ENCODE assay signal across 1 fruit fly cellular context in genomic region chrX:4116834-4117736, dm6.
TF ChIP-seq lines count a peak whose summit lies in the region.

tyf (plus strand) TSS chrX:4117020.
Tip60 (minus strand) TSS chrX:4117487.

TF ChIP-seq in whole organism, embryonic, 481 proteins besides CTCF, POLR2A, EP300 and RAD21 (continued from another document and continues in another):
- TF ChIP-seq sug (tag; optimal IDR thresholded peaks at IDR 0.05; lab: Kevin White, UChicago) (no peak), CG17802 (tag; optimal IDR thresholded peaks at IDR 0.05; lab: Kevin White, UChicago) (no peak), CG1233 (GFP tag; optimal IDR thresholded peaks at IDR 0.05; lab: Kevin White, UChicago) (no peak), CG9817 (tag; optimal IDR thresholded peaks at IDR 0.05; lab: Kevin White, UChicago) (peak; percentile 25), corto (GFP tag; optimal IDR thresholded peaks at IDR 0.05; lab: Kevin White, UChicago) (no peak), CG2199 (GFP tag; IDR thresholded peaks at IDR 0.05; lab: Robert Waterston, UW) (0 out of 3 replicates have a peak, but pooled peaks have one; percentile 21), tin (GFP tag; optimal IDR thresholded peaks at IDR 0.05; lab: Kevin White, UChicago) (peak; percentile 11), ac (GFP tag; optimal IDR thresholded peaks at IDR 0.05; lab: Kevin White, UChicago) (no peak), Sox102F (GFP tag; optimal IDR thresholded peaks at IDR 0.05; lab: Kevin White, UChicago) (no peak), tx (GFP tag; optimal IDR thresholded peaks at IDR 0.05; lab: Kevin White, UChicago) (peak; percentile 26), Dfd (GFP tag; optimal IDR thresholded peaks at IDR 0.05; lab: Kevin White, UChicago) (no peak), CG12219 (GFP tag; optimal IDR thresholded peaks at IDR 0.05; lab: Kevin White, UChicago) (no peak), Meics (GFP tag; optimal IDR thresholded peaks at IDR 0.05; lab: Kevin White, UChicago) (no peak), CG7963 (GFP tag; IDR thresholded peaks at IDR 0.05; lab: Robert Waterston, UW; ENCODE audit: partially characterized antibody) (0 out of 3 replicates have a peak, but pooled peaks have one; percentile 9), CG15011 (GFP tag; optimal IDR thresholded peaks at IDR 0.05; lab: Kevin White, UChicago) (no peak), Hmx (GFP tag; optimal IDR thresholded peaks at IDR 0.05; lab: Kevin White, UChicago) (no peak), klu (GFP tag; IDR thresholded peaks at IDR 0.05; lab: Robert Waterston, UW) (no peak), tup (GFP tag; optimal IDR thresholded peaks at IDR 0.05; lab: Kevin White, UChicago) (no peak), twi (tag; optimal IDR thresholded peaks at IDR 0.05; lab: Kevin White, UChicago) (peak; percentile 2), dati (GFP tag; IDR thresholded peaks at IDR 0.05; lab: Robert Waterston, UW) (no peak), CG4360 (GFP tag; IDR thresholded peaks at IDR 0.05; lab: Robert Waterston, UW) (peak; percentile 52; the same call in 1 of the 2 replicates), Poxn (GFP tag; IDR thresholded peaks at IDR 0.05; lab: Robert Waterston, UW) (no peak), CG3407 (GFP tag; optimal IDR thresholded peaks at IDR 0.05; lab: Kevin White, UChicago) (no peak), chn (GFP tag; optimal IDR thresholded peaks at IDR 0.05; lab: Kevin White, UChicago) (no peak), CG17361 (GFP tag; IDR thresholded peaks at IDR 0.05; lab: Robert Waterston, UW) (no peak), cwo (GFP tag; optimal IDR thresholded peaks at IDR 0.05; lab: Kevin White, UChicago) (peak; percentile 15), Fer3 (tag; optimal IDR thresholded peaks at IDR 0.05; lab: Kevin White, UChicago) (no peak), fu2 (GFP tag; optimal IDR thresholded peaks at IDR 0.05; lab: Kevin White, UChicago) (no peak), CG9437 (GFP tag; optimal IDR thresholded peaks at IDR 0.05; lab: Kevin White, UChicago) (no peak), CG4820 (GFP tag; optimal IDR thresholded peaks at IDR 0.05; lab: Kevin White, UChicago) (no peak), emc (GFP tag; optimal IDR thresholded peaks at IDR 0.05; lab: Kevin White, UChicago) (no peak), CG6689 (GFP tag; IDR thresholded peaks at IDR 0.05; lab: Robert Waterston, UW) (no peak), ERR (GFP tag; optimal IDR thresholded peaks at IDR 0.05; lab: Kevin White, UChicago) (no peak), H15 (GFP tag; IDR thresholded peaks at IDR 0.05; lab: Robert Waterston, UW) (no peak), mld (GFP tag; IDR thresholded peaks at IDR 0.05; lab: Robert Waterston, UW; ENCODE audit: partially characterized antibody) (0 out of 3 replicates have a peak, but pooled peaks have one; percentile 16), CG32772 (GFP tag; IDR thresholded peaks at IDR 0.05; lab: Robert Waterston, UW) (peak; percentile 51; the same call in 1 of the 2 replicates), CG11504 (tag; optimal IDR thresholded peaks at IDR 0.05; lab: Kevin White, UChicago) (no peak), Optix (GFP tag; IDR thresholded peaks at IDR 0.05; lab: Robert Waterston, UW) (no peak), Camta (GFP tag; optimal IDR thresholded peaks at IDR 0.05; lab: Kevin White, UChicago) (no peak), knrl (GFP tag; IDR thresholded peaks at IDR 0.05; lab: Robert Waterston, UW; ENCODE audit: partially characterized antibody) (peak; percentile 39), Nf-YA (GFP tag; IDR thresholded peaks at IDR 0.05; lab: Robert Waterston, UW) (no peak), Side (GFP tag; optimal IDR thresholded peaks at IDR 0.05; lab: Kevin White, UChicago) (no peak), CG16813 (GFP tag; IDR thresholded peaks at IDR 0.05; lab: Robert Waterston, UW; ENCODE audit: partially characterized antibody) (peak; percentile 61), CG8290 (GFP tag; optimal IDR thresholded peaks at IDR 0.05; lab: Kevin White, UChicago) (no peak), CG8290 (tag; optimal IDR thresholded peaks at IDR 0.05; lab: Kevin White, UChicago) (no peak), CG10565 (GFP tag; optimal IDR thresholded peaks at IDR 0.05; lab: Kevin White, UChicago) (no peak), Taf1 (GFP tag; IDR thresholded peaks at IDR 0.05; lab: Robert Waterston, UW) (no peak), CG7839 (tag; optimal IDR thresholded peaks at IDR 0.05; lab: Kevin White, UChicago) (no peak), peb (GFP tag; IDR thresholded peaks at IDR 0.05; lab: Robert Waterston, UW) (no peak), NFAT (GFP tag; IDR thresholded peaks at IDR 0.05; lab: Robert Waterston, UW) (peak; percentile 29; the same call in 1 of the 2 replicates), CG12659 (GFP tag; optimal IDR thresholded peaks at IDR 0.05; lab: Kevin White, UChicago) (peak; percentile 35), CG17385 (GFP tag; optimal IDR thresholded peaks at IDR 0.05; lab: Kevin White, UChicago) (no peak), CG9932 (GFP tag; IDR thresholded peaks at IDR 0.05; lab: Robert Waterston, UW) (peak; percentile 53), Oli (tag; optimal IDR thresholded peaks at IDR 0.05; lab: Kevin White, UChicago) (no peak), CG12299 (tag; optimal IDR thresholded peaks at IDR 0.05; lab: Kevin White, UChicago) (no peak), CG9609 (GFP tag; optimal IDR thresholded peaks at IDR 0.05; lab: Kevin White, UChicago) (peak; percentile 13), CG10543 (GFP tag; optimal IDR thresholded peaks at IDR 0.05; lab: Kevin White, UChicago) (peak; percentile 41), pho (GFP tag; optimal IDR thresholded peaks at IDR 0.05; lab: Kevin White, UChicago) (no peak), CG10366 (GFP tag; IDR thresholded peaks at IDR 0.05; lab: Robert Waterston, UW) (no peak), Awh (GFP tag; IDR thresholded peaks at IDR 0.05; lab: Robert Waterston, UW) (no peak), CG17829 (tag; optimal IDR thresholded peaks at IDR 0.05; lab: Kevin White, UChicago) (peak; percentile 31), CG12942 (GFP tag; optimal IDR thresholded peaks at IDR 0.05; lab: Kevin White, UChicago) (no peak), CG34376 (GFP tag; optimal IDR thresholded peaks at IDR 0.05; lab: Kevin White, UChicago) (peak; percentile 20), CG5953 (GFP tag; IDR thresholded peaks at IDR 0.05; lab: Robert Waterston, UW) (no peak), az2 (GFP tag; optimal IDR thresholded peaks at IDR 0.05; lab: Kevin White, UChicago) (no peak), CkIIα-i1 (GFP tag; IDR thresholded peaks at IDR 0.05; lab: Robert Waterston, UW) (no peak), CG11723 (GFP tag; optimal IDR thresholded peaks at IDR 0.05; lab: Kevin White, UChicago) (no peak), HHEX (GFP tag; optimal IDR thresholded peaks at IDR 0.05; lab: Kevin White, UChicago) (no peak), hbn (GFP tag; IDR thresholded peaks at IDR 0.05; lab: Robert Waterston, UW; ENCODE audit: partially characterized antibody) (peak; percentile 40; the same call in 1 of the 2 replicates), Bteb2 (GFP tag; optimal IDR thresholded peaks at IDR 0.05; lab: Kevin White, UChicago) (no peak), kay (GFP tag; optimal IDR thresholded peaks at IDR 0.05; lab: Kevin White, UChicago) (peak; percentile 42), sr (GFP tag; IDR thresholded peaks at IDR 0.05; lab: Robert Waterston, UW) (no peak), CG10267 (tag; optimal IDR thresholded peaks at IDR 0.05; lab: Kevin White, UChicago) (peak; percentile 88), nau (GFP tag; optimal IDR thresholded peaks at IDR 0.05; lab: Kevin White, UChicago) (no peak), zfh1 (GFP tag; IDR thresholded peaks at IDR 0.05; lab: Robert Waterston, UW) (no peak), Neu2 (GFP tag; optimal IDR thresholded peaks at IDR 0.05; lab: Kevin White, UChicago; ENCODE audit: borderline replicate concordance) (no peak), Lim3 (GFP tag; IDR thresholded peaks at IDR 0.05; lab: Robert Waterston, UW) (no peak), croc (GFP tag; conservative IDR thresholded peaks at IDR 0.05; lab: Robert Waterston, UW) (no peak), Adf1 (GFP tag; IDR thresholded peaks at IDR 0.05; lab: Robert Waterston, UW) (no peak), sim (GFP tag; IDR thresholded peaks at IDR 0.05; lab: Robert Waterston, UW) (no peak), CG4707 (GFP tag; optimal IDR thresholded peaks at IDR 0.05; lab: Kevin White, UChicago) (no peak), CoRest (tag; optimal IDR thresholded peaks at IDR 0.05; lab: Kevin White, UChicago) (no peak), CG2120 (GFP tag; optimal IDR thresholded peaks at IDR 0.05; lab: Kevin White, UChicago) (peak; percentile 56), Drgx (GFP tag; IDR thresholded peaks at IDR 0.05; lab: Robert Waterston, UW) (no peak), dm (GFP tag; optimal IDR thresholded peaks at IDR 0.05; lab: Kevin White, UChicago) (peak; percentile 29), fru (optimal IDR thresholded peaks at IDR 0.05; lab: Kevin White, UChicago) (no peak), Antp (GFP tag; optimal IDR thresholded peaks at IDR 0.05; lab: Kevin White, UChicago) (peak; percentile 42), tio (GFP tag; optimal IDR thresholded peaks at IDR 0.05; lab: Kevin White, UChicago) (no peak), CG16815 (GFP tag; optimal IDR thresholded peaks at IDR 0.05; lab: Kevin White, UChicago) (no peak), CG2712 (tag; optimal IDR thresholded peaks at IDR 0.05; lab: Kevin White, UChicago) (no peak), Opbp (GFP tag; IDR thresholded peaks at IDR 0.05; lab: Robert Waterston, UW; ENCODE audit: partially characterized antibody) (peak; percentile 58; the same call in 1 of the 3 replicates), CG1603 (tag; optimal IDR thresholded peaks at IDR 0.05; lab: Kevin White, UChicago) (peak; percentile 51), CG14667 (GFP tag; IDR thresholded peaks at IDR 0.05; lab: Robert Waterston, UW) (no peak), dan (GFP tag; IDR thresholded peaks at IDR 0.05; lab: Robert Waterston, UW) (no peak), Sry-δ (GFP tag; optimal IDR thresholded peaks at IDR 0.05; lab: Kevin White, UChicago) (peak; percentile 68), Rfx (GFP tag; IDR thresholded peaks at IDR 0.05; lab: Robert Waterston, UW) (peak; percentile 61), dmrt11E (tag; optimal IDR thresholded peaks at IDR 0.05; lab: Kevin White, UChicago) (no peak), luna (GFP tag; optimal IDR thresholded peaks at IDR 0.05; lab: Kevin White, UChicago) (no peak), Oaz (GFP tag; IDR thresholded peaks at IDR 0.05; lab: Robert Waterston, UW) (no peak), Max (GFP tag; optimal IDR thresholded peaks at IDR 0.05; lab: Kevin White, UChicago) (no peak), CG7372 (GFP tag; IDR thresholded peaks at IDR 0.05; lab: Robert Waterston, UW) (no peak), maf-S (GFP tag; optimal IDR thresholded peaks at IDR 0.05; lab: Kevin White, UChicago) (peak; percentile 27), yki (optimal IDR thresholded peaks at IDR 0.05; lab: Kevin White, UChicago) (no peak), CG13424 (tag; optimal IDR thresholded peaks at IDR 0.05; lab: Kevin White, UChicago) (no peak), org-1 (GFP tag; optimal IDR thresholded peaks at IDR 0.05; lab: Kevin White, UChicago) (no peak), cas (GFP tag; IDR thresholded peaks at IDR 0.05; lab: Robert Waterston, UW) (no peak), pita (GFP tag; optimal IDR thresholded peaks at IDR 0.05; lab: Kevin White, UChicago) (no peak), p53 (GFP tag; optimal IDR thresholded peaks at IDR 0.05; lab: Kevin White, UChicago) (no peak), run (tag; optimal IDR thresholded peaks at IDR 0.05; lab: Kevin White, UChicago) (no peak), Mrtf (GFP tag; IDR thresholded peaks at IDR 0.05; lab: Robert Waterston, UW) (no peak), ranshi (GFP tag; IDR thresholded peaks at IDR 0.05; lab: Robert Waterston, UW) (no peak), pros (GFP tag; optimal IDR thresholded peaks at IDR 0.05; lab: Kevin White, UChicago) (no peak), HLH4C (GFP tag; IDR thresholded peaks at IDR 0.05; lab: Robert Waterston, UW; ENCODE audit: partially characterized antibody) (peak; percentile 67), CG43689 (GFP tag; IDR thresholded peaks at IDR 0.05; lab: Robert Waterston, UW) (no peak), HmgD (GFP tag; optimal IDR thresholded peaks at IDR 0.05; lab: Kevin White, UChicago) (peak; percentile 40), H2.0 (GFP tag; IDR thresholded peaks at IDR 0.05; lab: Robert Waterston, UW) (no peak), Med (GFP tag; lab: Kevin White, UChicago) (peak; percentile 78), jing (GFP tag; optimal IDR thresholded peaks at IDR 0.05; lab: Kevin White, UChicago) (no peak), CG12769 (tag; optimal IDR thresholded peaks at IDR 0.05; lab: Kevin White, UChicago) (no peak), salm (tag; optimal IDR thresholded peaks at IDR 0.05; lab: Kevin White, UChicago) (no peak), CG31224 (GFP tag; IDR thresholded peaks at IDR 0.05; lab: Robert Waterston, UW) (no peak), Atf-2 (GFP tag; optimal IDR thresholded peaks at IDR 0.05; lab: Kevin White, UChicago) (no peak), HmgZ (tag; optimal IDR thresholded peaks at IDR 0.05; lab: Kevin White, UChicago) (no peak), kah (GFP tag; optimal IDR thresholded peaks at IDR 0.05; lab: Kevin White, UChicago) (no peak), Mad (GFP tag; optimal IDR thresholded peaks at IDR 0.05; lab: Kevin White, UChicago) (no peak), D19A (tag; optimal IDR thresholded peaks at IDR 0.05; lab: Kevin White, UChicago) (no peak), Eip74EF (GFP tag; optimal IDR thresholded peaks at IDR 0.05; lab: Kevin White, UChicago) (no peak), cato (GFP tag; optimal IDR thresholded peaks at IDR 0.05; lab: Kevin White, UChicago; ENCODE audit: borderline replicate concordance) (no peak), btn (GFP tag; optimal IDR thresholded peaks at IDR 0.05; lab: Kevin White, UChicago) (no peak), CG9876 (GFP tag; optimal IDR thresholded peaks at IDR 0.05; lab: Kevin White, UChicago) (no peak), Nf-YB (GFP tag; optimal IDR thresholded peaks at IDR 0.05; lab: Kevin White, UChicago) (no peak), Tbp (GFP tag; optimal IDR thresholded peaks at IDR 0.05; lab: Kevin White, UChicago) (no peak), seq (GFP tag; IDR thresholded peaks at IDR 0.05; lab: Robert Waterston, UW) (no peak), CrebB (tag; optimal IDR thresholded peaks at IDR 0.05; lab: Kevin White, UChicago) (no peak), Lhr (GFP tag; optimal IDR thresholded peaks at IDR 0.05; lab: Kevin White, UChicago) (no peak), Gsc (GFP tag; IDR thresholded peaks at IDR 0.05; lab: Robert Waterston, UW) (no peak), CG14710 (tag; optimal IDR thresholded peaks at IDR 0.05; lab: Kevin White, UChicago) (peak; percentile 42)
